Fruit fly (Drosophila melanogaster): ENCODE data around the gene Mettl3.
A peak's percentile ranks its signal among the peaks of the same experiment; 100 is the strongest.

The Mettl3 gene

DNA sequence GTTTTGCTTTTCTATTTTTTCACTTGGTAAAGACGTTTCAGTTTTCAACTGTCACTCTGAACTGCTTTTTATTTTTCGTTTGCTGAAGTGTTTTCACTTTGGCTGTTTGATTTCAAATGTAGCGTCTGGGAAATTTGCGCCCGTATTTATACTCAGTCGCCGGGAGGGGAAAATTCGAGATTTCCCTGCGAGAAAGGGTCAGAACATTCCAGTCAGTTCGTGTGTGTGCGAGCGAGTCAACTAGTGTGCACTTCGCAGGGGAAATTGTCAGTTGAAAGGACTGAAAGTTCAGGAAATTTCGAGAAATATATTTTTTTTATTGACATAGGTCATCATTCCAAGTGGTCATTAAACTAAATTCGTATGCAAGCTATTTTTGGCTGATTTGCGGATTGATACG, 25.2 kb downstream of the Mettl3 start, which contains the start of gene Hsp68 (continued):
- peak; percentile 35 for TF ChIP-seq MESR4 (GFP tag; optimal IDR thresholded peaks at IDR 0.05)
- peak; percentile 89 for TF ChIP-seq NC2α (GFP tag; optimal IDR thresholded peaks at IDR 0.05)
- TF ChIP-seq CG11504 (tag; optimal IDR thresholded peaks at IDR 0.05): no peak
- no peak for TF ChIP-seq toy (GFP tag; IDR thresholded peaks at IDR 0.05)
- TF ChIP-seq jing (GFP tag; optimal IDR thresholded peaks at IDR 0.05): no peak
- TF ChIP-seq CG18619 (GFP tag; optimal IDR thresholded peaks at IDR 0.05): no peak
- peak; percentile 3 for TF ChIP-seq CG17385 (GFP tag; optimal IDR thresholded peaks at IDR 0.05)
- TF ChIP-seq zen2 (GFP tag; IDR thresholded peaks at IDR 0.05; ENCODE audit: partially characterized antibody): peak; percentile 39; the same call in 1 of the 3 replicates
- TF ChIP-seq BtbVII (GFP tag; optimal IDR thresholded peaks at IDR 0.05): peak; percentile 30
- no peak for TF ChIP-seq CG9727 (GFP tag; optimal IDR thresholded peaks at IDR 0.05)
- TF ChIP-seq CG34224 (GFP tag; IDR thresholded peaks at IDR 0.05; ENCODE audit: partially characterized antibody): peak; percentile 68
- no peak for TF ChIP-seq CG4360 (GFP tag; IDR thresholded peaks at IDR 0.05)
- TF ChIP-seq Ravus (GFP tag; IDR thresholded peaks at IDR 0.05): no peak
- no peak for TF ChIP-seq CG14965 (GFP tag; optimal IDR thresholded peaks at IDR 0.05; ENCODE audit: borderline replicate concordance)
- TF ChIP-seq Eip74EF (GFP tag; optimal IDR thresholded peaks at IDR 0.05): no peak
- TF ChIP-seq Doc3 (GFP tag; IDR thresholded peaks at IDR 0.05; ENCODE audit: partially characterized antibody): no peak
- TF ChIP-seq seq (GFP tag; IDR thresholded peaks at IDR 0.05): peak; percentile 10; the same call in 1 of the 2 replicates
- 0 out of 2 replicates have a peak, but pooled peaks have one; percentile 25 for TF ChIP-seq Rfx (GFP tag; IDR thresholded peaks at IDR 0.05)
- TF ChIP-seq CG1603 (tag; optimal IDR thresholded peaks at IDR 0.05): peak; percentile 12
- no peak for TF ChIP-seq Lpt (GFP tag; optimal IDR thresholded peaks at IDR 0.05)
- TF ChIP-seq B-H2 (GFP tag; optimal IDR thresholded peaks at IDR 0.05): peak; percentile 1
- peak; percentile 34 for TF ChIP-seq CG10543 (GFP tag; optimal IDR thresholded peaks at IDR 0.05)
- TF ChIP-seq CG10979 (tag; optimal IDR thresholded peaks at IDR 0.05): no peak
- 0 out of 2 replicates have a peak, but pooled peaks have one; percentile 10 for TF ChIP-seq CG11696 (GFP tag; IDR thresholded peaks at IDR 0.05)
- TF ChIP-seq HLH3B (GFP tag; IDR thresholded peaks at IDR 0.05): no peak
- no peak for TF ChIP-seq sob (GFP tag; IDR thresholded peaks at IDR 0.05)
- peak; percentile 57 for TF ChIP-seq CG13296 (GFP tag; optimal IDR thresholded peaks at IDR 0.05)
- no peak for TF ChIP-seq vvl (GFP tag; IDR thresholded peaks at IDR 0.05)
- TF ChIP-seq CG4730 (GFP tag; IDR thresholded peaks at IDR 0.05): no peak
- peak; percentile 28 for TF ChIP-seq pros (GFP tag; optimal IDR thresholded peaks at IDR 0.05)
- TF ChIP-seq CG8290 (GFP tag; optimal IDR thresholded peaks at IDR 0.05): no peak
- TF ChIP-seq CG8290 (tag; optimal IDR thresholded peaks at IDR 0.05): peak; percentile 37 to 58
- peak; percentile 97 for TF ChIP-seq CG10321 (GFP tag; IDR thresholded peaks at IDR 0.05)
- peak; percentile 44; the same call in 1 of the 2 replicates for TF ChIP-seq nerfin-2 (GFP tag; IDR thresholded peaks at IDR 0.05; ENCODE audit: partially characterized antibody)
- TF ChIP-seq sens (GFP tag): peak; percentile 79
- TF ChIP-seq Ssrp (tag; optimal IDR thresholded peaks at IDR 0.05): no peak
- TF ChIP-seq CG6689 (GFP tag; IDR thresholded peaks at IDR 0.05): no peak
- TF ChIP-seq CG11695 (GFP tag; IDR thresholded peaks at IDR 0.05): 0 out of 3 replicates have a peak, but pooled peaks have one; percentile 11
- no peak for TF ChIP-seq twi (tag; optimal IDR thresholded peaks at IDR 0.05)
- no peak for TF ChIP-seq Hsf (GFP tag; optimal IDR thresholded peaks at IDR 0.05)
- peak in 1 of 2 experiments; percentile 84 for TF ChIP-seq insv (GFP tag; optimal IDR thresholded peaks at IDR 0.05)
- no peak for TF ChIP-seq repo (GFP tag; optimal IDR thresholded peaks at IDR 0.05)
- no peak for TF ChIP-seq NFAT (GFP tag; IDR thresholded peaks at IDR 0.05)
- 0 out of 3 replicates have a peak, but pooled peaks have one; percentile 12 for TF ChIP-seq CG16813 (GFP tag; IDR thresholded peaks at IDR 0.05; ENCODE audit: partially characterized antibody)
- no peak for TF ChIP-seq cwo (GFP tag; optimal IDR thresholded peaks at IDR 0.05)
- no peak for TF ChIP-seq CG8089 (GFP tag; optimal IDR thresholded peaks at IDR 0.05)
- peak; percentile 44 for TF ChIP-seq E2f2 (GFP tag; IDR thresholded peaks at IDR 0.05)
- no peak for TF ChIP-seq hth (optimal IDR thresholded peaks at IDR 0.05)
- TF ChIP-seq CG15601 (tag; optimal IDR thresholded peaks at IDR 0.05): peak; percentile 81
- 0 out of 3 replicates have a peak, but pooled peaks have one; percentile 28 for TF ChIP-seq Opbp (GFP tag; IDR thresholded peaks at IDR 0.05; ENCODE audit: partially characterized antibody)
- peak; percentile 84 for TF ChIP-seq CG34376 (GFP tag; optimal IDR thresholded peaks at IDR 0.05)

All from whole organism, embryonic.